Fruit fly (Drosophila melanogaster): ENCODE measurements around the gene CG12237.

CG12237 gene

DNA sequence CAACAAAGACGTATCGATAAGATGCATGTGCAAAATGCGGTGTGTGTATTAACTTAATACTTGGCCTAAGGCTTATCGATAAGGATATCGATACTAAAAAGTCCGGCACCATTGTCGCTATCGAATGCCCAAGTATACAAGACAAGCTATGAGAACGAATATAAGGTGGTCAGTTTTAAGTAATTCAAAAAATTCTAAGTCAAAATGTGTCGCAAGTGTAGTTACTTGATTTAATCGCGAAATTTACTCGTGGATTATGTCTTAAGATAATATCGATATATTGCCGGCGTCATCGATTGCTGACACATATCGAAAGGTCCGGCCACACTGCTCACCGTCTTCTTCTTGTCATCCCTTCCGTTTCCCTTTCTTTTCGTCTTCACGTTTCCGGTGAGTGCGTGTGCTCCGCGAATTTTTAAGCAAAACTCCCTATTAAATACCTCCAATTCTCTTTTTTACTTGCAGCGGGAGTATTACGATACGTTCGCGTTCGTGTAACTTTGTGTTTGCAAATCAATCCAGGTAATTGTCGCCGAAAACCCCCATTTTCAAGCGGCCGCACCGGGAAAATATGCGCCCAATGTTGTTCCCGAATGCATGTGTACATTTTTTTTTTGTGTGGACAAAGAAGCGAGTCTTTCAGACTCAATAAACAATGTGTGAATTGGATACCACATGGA is 44.8 kb downstream of the CG12237 start, which contains the start of gene RpS10b (continued):
- peak; percentile 68 for TF ChIP-seq CG14965 (GFP tag; optimal IDR thresholded peaks at IDR 0.05; ENCODE audit: borderline replicate concordance)
- peak; percentile 82 for TF ChIP-seq CG1603 (tag; optimal IDR thresholded peaks at IDR 0.05)
- peak; percentile 44 for TF ChIP-seq CG7745 (tag; optimal IDR thresholded peaks at IDR 0.05)
- no peak for TF ChIP-seq CG1832 (GFP tag; optimal IDR thresholded peaks at IDR 0.05)
- no peak for TF ChIP-seq pan (optimal IDR thresholded peaks at IDR 0.05)
- peak in 1 of 2 experiments; percentile 87 for TF ChIP-seq pan (GFP tag; optimal IDR thresholded peaks at IDR 0.05 in 1 of 2, IDR thresholded peaks at IDR 0.05 in 1 of 2)
- peak; percentile 89 for TF ChIP-seq CG12219 (GFP tag; optimal IDR thresholded peaks at IDR 0.05)
- peak; percentile 80 for TF ChIP-seq HmgD (GFP tag; optimal IDR thresholded peaks at IDR 0.05)
- TF ChIP-seq D (optimal IDR thresholded peaks at IDR 0.05): peak; percentile 56
- TF ChIP-seq D (GFP tag; optimal IDR thresholded peaks at IDR 0.05): peak; percentile 90
- peak; percentile 77 for TF ChIP-seq CG9817 (tag; optimal IDR thresholded peaks at IDR 0.05)
- TF ChIP-seq CG9876 (GFP tag; optimal IDR thresholded peaks at IDR 0.05): peak; percentile 89
- TF ChIP-seq CG17385 (GFP tag; optimal IDR thresholded peaks at IDR 0.05): peak; percentile 98
- peak; percentile 97 for TF ChIP-seq knrl (GFP tag; IDR thresholded peaks at IDR 0.05; ENCODE audit: partially characterized antibody)
- TF ChIP-seq da (GFP tag; optimal IDR thresholded peaks at IDR 0.05): peak; percentile 93
- peak; percentile 68 for TF ChIP-seq zen (tag; optimal IDR thresholded peaks at IDR 0.05)
- TF ChIP-seq Hmr (GFP tag; optimal IDR thresholded peaks at IDR 0.05): peak; percentile 97
- TF ChIP-seq NK7.1 (GFP tag; optimal IDR thresholded peaks at IDR 0.05): peak; percentile 94
- TF ChIP-seq CG15696 (tag; optimal IDR thresholded peaks at IDR 0.05): peak; percentile 32
- TF ChIP-seq Hr51 (GFP tag; optimal IDR thresholded peaks at IDR 0.05): peak; percentile 78
- TF ChIP-seq HLHmδ (GFP tag; optimal IDR thresholded peaks at IDR 0.05): peak; percentile 98
- TF ChIP-seq nmo (GFP tag; optimal IDR thresholded peaks at IDR 0.05): peak; percentile 89
- TF ChIP-seq shn (GFP tag; optimal IDR thresholded peaks at IDR 0.05): peak; percentile 90
- peak; percentile 81 for TF ChIP-seq dysf (GFP tag; IDR thresholded peaks at IDR 0.05)
- peak; percentile 74 for TF ChIP-seq maf-S (GFP tag; optimal IDR thresholded peaks at IDR 0.05)
- TF ChIP-seq unpg (GFP tag; optimal IDR thresholded peaks at IDR 0.05): peak; percentile 82
- peak; percentile 90 for TF ChIP-seq btn (GFP tag; optimal IDR thresholded peaks at IDR 0.05)
- TF ChIP-seq Camta (GFP tag; optimal IDR thresholded peaks at IDR 0.05): peak; percentile 73
- peak; percentile 29; the same call in 1 of the 2 replicates for TF ChIP-seq CG8765 (GFP tag; IDR thresholded peaks at IDR 0.05)
- TF ChIP-seq CG7839 (tag; optimal IDR thresholded peaks at IDR 0.05): peak; percentile 83
- no peak for TF ChIP-seq lov (optimal IDR thresholded peaks at IDR 0.05)
- peak; percentile 89 for TF ChIP-seq lov (GFP tag; IDR thresholded peaks at IDR 0.05)
- TF ChIP-seq crp (GFP tag; optimal IDR thresholded peaks at IDR 0.05): peak in 1 of 2 experiments; percentile 63
- no peak for TF ChIP-seq CG32767 (GFP tag; IDR thresholded peaks at IDR 0.05)
- TF ChIP-seq kay (GFP tag; optimal IDR thresholded peaks at IDR 0.05): peak; percentile 38
- TF ChIP-seq CG33557 (GFP tag; optimal IDR thresholded peaks at IDR 0.05): peak; percentile 86
- peak; percentile 99 for TF ChIP-seq YL-1 (GFP tag; optimal IDR thresholded peaks at IDR 0.05)
- peak; percentile 81 for TF ChIP-seq Dbx (GFP tag; IDR thresholded peaks at IDR 0.05)
- peak; percentile 89 for TF ChIP-seq tna (GFP tag; IDR thresholded peaks at IDR 0.05; ENCODE audit: partially characterized antibody)
- peak; percentile 97 for TF ChIP-seq CG13775 (GFP tag; optimal IDR thresholded peaks at IDR 0.05)
- TF ChIP-seq hth (optimal IDR thresholded peaks at IDR 0.05): no peak
- TF ChIP-seq CG31224 (GFP tag; IDR thresholded peaks at IDR 0.05): peak; percentile 59
- peak; percentile 85 for TF ChIP-seq CG3847 (GFP tag; IDR thresholded peaks at IDR 0.05)
- TF ChIP-seq fd96Cb (tag; optimal IDR thresholded peaks at IDR 0.05): peak; percentile 56
- peak; percentile 82 for TF ChIP-seq CG18262 (tag; optimal IDR thresholded peaks at IDR 0.05)
- TF ChIP-seq sr (GFP tag; IDR thresholded peaks at IDR 0.05): peak; percentile 88
- TF ChIP-seq vvl (GFP tag; IDR thresholded peaks at IDR 0.05): peak; percentile 76
- peak; percentile 53 for TF ChIP-seq CG15479 (GFP tag; optimal IDR thresholded peaks at IDR 0.05)
- TF ChIP-seq peb (GFP tag; IDR thresholded peaks at IDR 0.05): peak; percentile 22; the same call in 1 of the 2 replicates

Data from whole organism, embryonic.